Worm (Caenorhabditis elegans) whole organism, early embryonic: Measurements from ENCODE around the gene clu-1.

Experiments
- flt-1 ChIP-seq: fragments of 200-800 bp; sonication (Bioruptor generic); IDR thresholded peaks from 2 replicates; pipeline ENCODE4 v1.3.6; 2022; ENCODE audit warnings: missing genetic modification characterization, missing compliant biosample characterization
- tbx-11 ChIP-seq: fragments of 200-800 bp; sonication (Bioruptor generic); IDR thresholded peaks from 2 replicates; pipeline ENCODE4 v1.3.6; 2022; ENCODE audit warnings: missing genetic modification characterization, missing compliant biosample characterization

ce11 chrIII:9561158-9561557 lies 39.9 kb upstream of the clu-1 start, which contains the start of gene C48B4.8:
- TF ChIP-seq tbx-11 (no peak), flt-1 (GFP tag; lab: Robert Waterston, UW) (no peak)
